Worm (Caenorhabditis elegans) whole organism, L4 larva: ENCODE results near the gene F28H7.2.
A peak's percentile ranks its signal among the peaks of the same experiment; 100 is the strongest.

Source experiments
- F10B5.3 ChIP-seq: sonication (generic microtip); optimal IDR thresholded peaks from 2 replicates; lab custom pipeline; 2016; ENCODE audit warnings: mild to moderate bottlenecking, missing genetic modification characterization, missing compliant biosample characterization
- F37D6.2 ChIP-seq: sonication (generic microtip); optimal IDR thresholded peaks from 2 replicates; lab custom pipeline; 2016; ENCODE audit warnings: mild to moderate bottlenecking, missing genetic modification characterization, missing compliant biosample characterization
- F49E8.2 ChIP-seq: sonication (generic microtip); optimal IDR thresholded peaks from 2 replicates; lab custom pipeline; 2016; ENCODE audit warnings: missing compliant biosample characterization, mild to moderate bottlenecking, missing genetic modification characterization, borderline replicate concordance
- T20F7.1 ChIP-seq: fragments of 200-800 bp; sonication (Bioruptor generic); optimal IDR thresholded peaks from 2 replicates; lab custom pipeline; 2018; ENCODE audit warnings: mild to moderate bottlenecking, missing genetic modification characterization, missing compliant biosample characterization
- T26A8.4 ChIP-seq: fragments of 200-800 bp; sonication (Bioruptor generic); IDR thresholded peaks from 2 replicates; pipeline ENCODE4 v1.3.6; 2022; ENCODE audit warnings: missing genetic modification characterization, missing compliant biosample characterization
- aha-1 ChIP-seq: fragments of 150-350 bp; peaks from one replicate; lab custom pipeline; 2014; ENCODE audit warnings: missing biosample characterization, missing genetic modification characterization
- aly-2 ChIP-seq: sonication (generic microtip); optimal IDR thresholded peaks from 2 replicates; lab custom pipeline; 2018; ENCODE audit warnings: missing biosample characterization, missing genetic modification characterization
- ceh-20 ChIP-seq: fragments of 200-800 bp; sonication (Bioruptor generic); IDR thresholded peaks from 2 replicates; pipeline ENCODE4 v1.3.6; 2022; ENCODE audit warnings: missing genetic modification reagents, missing genetic modification characterization, missing compliant biosample characterization
- ceh-62 ChIP-seq: sonication (generic microtip); optimal IDR thresholded peaks from 2 replicates; lab custom pipeline; 2017; ENCODE audit warnings: missing biosample characterization, missing genetic modification characterization
- ctbp-1 ChIP-seq: fragments of 200-800 bp; sonication (Bioruptor generic); IDR thresholded peaks from 2 replicates; pipeline ENCODE4 v1.3.6; 2022; ENCODE audit warnings: missing genetic modification reagents, missing genetic modification characterization, missing compliant biosample characterization
- dmd-6 ChIP-seq: fragments of 200-800 bp; sonication (Bioruptor generic); IDR thresholded peaks from 2 replicates; pipeline ENCODE4 v1.3.6; 2022; ENCODE audit warnings: missing genetic modification reagents, missing genetic modification characterization, missing compliant biosample characterization
- dpl-1 ChIP-seq: fragments of 150-350 bp; optimal IDR thresholded peaks from 2 replicates; lab custom pipeline; 2014; ENCODE audit warnings: missing biosample characterization, missing genetic modification reagents, missing genetic modification characterization
- dve-1 ChIP-seq: sonication (generic microtip); optimal IDR thresholded peaks from 2 replicates; lab custom pipeline; 2017; ENCODE audit warnings: antibody characterized with exemption, mild to moderate bottlenecking, missing genetic modification characterization, missing compliant biosample characterization; ENCODE audit not compliant: insufficient read depth
- egl-43 ChIP-seq: fragments of 200-800 bp; sonication (Bioruptor generic); IDR thresholded peaks from 2 replicates; pipeline ENCODE4 v1.3.6; 2022; ENCODE audit warnings: missing genetic modification reagents, missing genetic modification characterization, missing compliant biosample characterization
- fkh-10 ChIP-seq: fragments of 150-350 bp; optimal IDR thresholded peaks from 2 replicates; lab custom pipeline; 2014; ENCODE audit warnings: missing biosample characterization, missing genetic modification reagents, missing genetic modification characterization
- hif-1 ChIP-seq, 2 experiments: sonication (generic microtip); optimal IDR thresholded peaks; 2 replicates each; lab custom pipeline; 2016 to 2017; ENCODE audit warnings: missing compliant biosample characterization in 2 of 2, missing genetic modification characterization in 2 of 2, missing genetic modification reagents in 2 of 2, missing genotype in 2 of 2, mild to moderate bottlenecking in 1 of 2
- hlh-11 ChIP-seq: fragments of 200-800 bp; sonication (Bioruptor generic); optimal IDR thresholded peaks from 2 replicates; lab custom pipeline; 2018; ENCODE audit warnings: mild to moderate bottlenecking, missing genetic modification characterization, missing compliant biosample characterization
- lin-1 ChIP-seq: fragments of 200-800 bp; sonication (Bioruptor generic); IDR thresholded peaks from 2 replicates; pipeline ENCODE4 v1.3.6; 2022; ENCODE audit warnings: missing genetic modification reagents, missing genetic modification characterization, missing compliant biosample characterization
- lin-15B ChIP-seq: fragments of 150-350 bp; sonication (generic microtip); optimal IDR thresholded peaks from 3 replicates; lab custom pipeline; 2014; ENCODE audit warnings: missing biosample characterization, missing genetic modification characterization
- lsy-2 ChIP-seq, 2 experiments: fragments of 150-350 bp in 1 of 2; sonication (generic microtip) in 1 of 2; optimal IDR thresholded peaks; 2 replicates each; lab custom pipeline; 2014 to 2017; ENCODE audit warnings: missing biosample characterization in 2 of 2, missing genetic modification characterization in 2 of 2
- madf-5 ChIP-seq, 2 experiments: fragments of 200-800 bp; sonication (Bioruptor generic); IDR thresholded peaks; 2 replicates each; pipeline ENCODE4 v1.3.6; 2022; ENCODE audit warnings: missing compliant biosample characterization in 2 of 2, missing genetic modification characterization in 2 of 2
- mep-1 ChIP-seq: fragments of 150-350 bp; sonication (generic microtip); optimal IDR thresholded peaks from 3 replicates; lab custom pipeline; 2014; ENCODE audit warnings: missing biosample characterization, missing genetic modification characterization
- mxl-3 ChIP-seq: fragments of 200-800 bp; sonication (Bioruptor generic); optimal IDR thresholded peaks from 2 replicates; lab custom pipeline; 2018; ENCODE audit warnings: mild to moderate bottlenecking, missing genetic modification characterization, missing compliant biosample characterization
- nhr-10 ChIP-seq: fragments of 150-350 bp; optimal IDR thresholded peaks from 2 replicates; lab custom pipeline; 2014; ENCODE audit warnings: missing biosample characterization, missing genetic modification characterization
- nhr-28 ChIP-seq: fragments of 150-350 bp; optimal IDR thresholded peaks from 2 replicates; lab custom pipeline; 2014; ENCODE audit warnings: missing biosample characterization, missing genetic modification characterization
- nhr-41 ChIP-seq: fragments of 200-800 bp; sonication (Bioruptor generic); IDR thresholded peaks from 2 replicates; pipeline ENCODE4 v1.3.6; 2022; ENCODE audit warnings: missing genetic modification reagents, missing genetic modification characterization, missing compliant biosample characterization
- nhr-48 ChIP-seq: sonication (generic microtip); optimal IDR thresholded peaks from 2 replicates; lab custom pipeline; 2016; ENCODE audit warnings: mild to moderate bottlenecking, missing genetic modification characterization, missing compliant biosample characterization
- nhr-77 ChIP-seq: fragments of 150-350 bp; optimal IDR thresholded peaks from 2 replicates; lab custom pipeline; 2014; ENCODE audit warnings: missing biosample characterization, missing genetic modification characterization
- pha-4 ChIP-seq, 2 experiments: fragments of 150-350 bp in 1 of 2; fragments of 200-800 bp in 1 of 2; sonication (Bioruptor generic) in 1 of 2; IDR thresholded peaks in 1 of 2; optimal IDR thresholded peaks in 1 of 2; 2 replicates each; pipeline versions ENCODE4 v1.3.6 to Lab custom; 2014 to 2022; ENCODE audit warnings: missing genetic modification characterization in 2 of 2, missing genetic modification reagents in 2 of 2, missing biosample characterization in 1 of 2, missing compliant biosample characterization in 1 of 2
- php-3 ChIP-seq: fragments of 200-800 bp; sonication (Bioruptor generic); IDR thresholded peaks from 2 replicates; pipeline ENCODE4 v1.3.6; 2022; ENCODE audit warnings: missing genetic modification reagents, missing genetic modification characterization, missing compliant biosample characterization
- rbr-2 ChIP-seq: sonication (generic microtip); optimal IDR thresholded peaks from 2 replicates; lab custom pipeline; 2016; ENCODE audit warnings: missing genotype, missing genetic modification characterization, missing compliant biosample characterization
- skn-1 ChIP-seq: fragments of 150-350 bp; optimal IDR thresholded peaks from 2 replicates; lab custom pipeline; 2014; ENCODE audit warnings: missing biosample characterization, missing genetic modification characterization
- snpc-1.2 ChIP-seq: fragments of 200-800 bp; sonication (Bioruptor generic); IDR thresholded peaks from 2 replicates; pipeline ENCODE4 v1.3.6; 2022; ENCODE audit warnings: missing genetic modification reagents, missing genetic modification characterization, missing compliant biosample characterization
- spr-3 ChIP-seq: fragments of 200-800 bp; sonication (Bioruptor generic); optimal IDR thresholded peaks from 2 replicates; lab custom pipeline; 2018; ENCODE audit warnings: mild to moderate bottlenecking, missing genetic modification characterization, missing compliant biosample characterization
- unc-39 ChIP-seq: sonication (generic microtip); optimal IDR thresholded peaks from 2 replicates; lab custom pipeline; 2017; ENCODE audit warnings: missing biosample characterization, missing genetic modification characterization
- unc-62 ChIP-seq, 3 experiments: fragments of 150-350 bp in 1 of 3; sonication (generic microtip); optimal IDR thresholded peaks in 2 of 3; peaks in 1 of 3; 1 replicate in 1 of 3; 2 replicates in 2 of 3; lab custom pipeline; 2014 to 2017; ENCODE audit warnings: missing biosample characterization in 3 of 3, missing genetic modification characterization in 3 of 3, missing genetic modification reagents in 3 of 3, missing genotype in 1 of 3
- zfp-3 ChIP-seq: fragments of 200-800 bp; sonication (Bioruptor generic); conservative IDR thresholded peaks from 2 replicates; pipeline ENCODE4 v1.3.6; 2022; ENCODE audit warnings: missing genetic modification reagents, missing genetic modification characterization, missing compliant biosample characterization
- zip-11 ChIP-seq: fragments of 200-800 bp; sonication (Bioruptor generic); IDR thresholded peaks from 2 replicates; pipeline ENCODE4 v1.3.6; 2022; ENCODE audit warnings: missing genetic modification characterization, missing compliant biosample characterization
- zip-2 ChIP-seq: fragments of 150-350 bp; optimal IDR thresholded peaks from 2 replicates; lab custom pipeline; 2014; ENCODE audit warnings: missing biosample characterization, missing genetic modification characterization

Gene F28H7.2

ce11 chrV:10711829-10712607, 35.7 kb upstream of the F28H7.2 start (continued):
- TF ChIP-seq nhr-48 (tag; lab: Kevin White, UChicago), result no peak
- TF ChIP-seq zfp-3, result 0 out of 2 replicates have a peak, but pooled peaks have one; percentile 47
- no peak for TF ChIP-seq spr-3 (GFP tag; lab: Kevin White, UChicago)
- peak; percentile 21; the same call in 1 of the 2 replicates for TF ChIP-seq T26A8.4
- TF ChIP-seq aha-1 (tag; lab: Kevin White, UChicago), result no peak
- peak; percentile 18 for TF ChIP-seq F37D6.2
- TF ChIP-seq hlh-11 (tag; lab: Kevin White, UChicago), result no peak
- no peak for TF ChIP-seq skn-1 (tag; lab: Kevin White, UChicago)
- 0 out of 2 replicates have a peak, but pooled peaks have one; percentile 23 for TF ChIP-seq zip-11 (GFP tag; lab: Robert Waterston, UW)
- TF ChIP-seq snpc-1.2 (GFP tag; lab: Robert Waterston, UW), result no peak
- TF ChIP-seq lin-15B (tag; lab: Kevin White, UChicago), result no peak
- no peak for TF ChIP-seq F10B5.3 (tag; lab: Kevin White, UChicago)
- no peak for TF ChIP-seq ceh-20 (GFP tag; lab: Robert Waterston, UW)
- TF ChIP-seq zip-2 (tag; lab: Kevin White, UChicago), result no peak
- peak in 1 of 2 experiments; percentile 98 for TF ChIP-seq unc-62 (GFP tag; optimal IDR thresholded peaks at IDR 0.05 in 1 of 2; lab: Kevin White, UChicago)
- no peak for TF ChIP-seq unc-62 (tag; optimal IDR thresholded peaks at IDR 0.05; lab: Kevin White, UChicago)
- no peak for TF ChIP-seq lin-1 (GFP tag; lab: Robert Waterston, UW)
- no peak for TF ChIP-seq php-3 (GFP tag; lab: Robert Waterston, UW)
- TF ChIP-seq dmd-6, result no peak
- peak in 1 of 2 experiments; percentile 12 for TF ChIP-seq hif-1 (tag; optimal IDR thresholded peaks at IDR 0.05; lab: Kevin White, UChicago)
- no peak for TF ChIP-seq madf-5 (GFP tag; IDR thresholded peaks at IDR 0.05; lab: Robert Waterston, UW)
- TF ChIP-seq dpl-1, result no peak
- no peak for TF ChIP-seq F49E8.2 (tag; lab: Kevin White, UChicago)
- TF ChIP-seq, all 104 proteins: peak for 16

- peak; percentile 7 for TF ChIP-seq dve-1 (tag; lab: Kevin White, UChicago)
- TF ChIP-seq unc-39 (tag; lab: Kevin White, UChicago), result no peak
- peak; percentile 40 for TF ChIP-seq mep-1 (tag; lab: Kevin White, UChicago)
- TF ChIP-seq dpl-1, result no peak
- peak; percentile 51; the same call in 1 of the 2 replicates for TF ChIP-seq pha-4 (GFP tag; IDR thresholded peaks at IDR 0.05; lab: Robert Waterston, UW)
- TF ChIP-seq pha-4 (tag; optimal IDR thresholded peaks at IDR 0.05; lab: Kevin White, UChicago), result no peak
- TF ChIP-seq nhr-28 (tag; lab: Kevin White, UChicago), result peak; percentile 3
- peak; percentile 28 for TF ChIP-seq nhr-77 (tag; lab: Kevin White, UChicago)
- peak in 1 of 2 experiments; percentile 66 for TF ChIP-seq unc-62 (GFP tag; optimal IDR thresholded peaks at IDR 0.05 in 1 of 2; lab: Kevin White, UChicago)
- TF ChIP-seq unc-62 (tag; optimal IDR thresholded peaks at IDR 0.05; lab: Kevin White, UChicago), result no peak
- 0 out of 2 replicates have a peak, but pooled peaks have one; percentile 6 for TF ChIP-seq zfp-3
- peak; percentile 30 for TF ChIP-seq aly-2 (tag; lab: Kevin White, UChicago)
- peak in 1 of 2 experiments; percentile 22 for TF ChIP-seq lsy-2 (tag; optimal IDR thresholded peaks at IDR 0.05; lab: Kevin White, UChicago)
- TF ChIP-seq T20F7.1 (GFP tag; lab: Kevin White, UChicago), result no peak
- peak; percentile 61 for TF ChIP-seq nhr-10 (tag; lab: Kevin White, UChicago)
Measured at ce11 chrV:10712608-10712900, 35.1 kb upstream of the F28H7.2 start.

- peak; percentile 41 for TF ChIP-seq dve-1 (tag; lab: Kevin White, UChicago)
- TF ChIP-seq hlh-11 (tag; lab: Kevin White, UChicago), result peak; percentile 24
- TF ChIP-seq unc-62 (GFP tag; optimal IDR thresholded peaks at IDR 0.05 in 1 of 2; lab: Kevin White, UChicago), result peak in 1 of 2 experiments; percentile 24
- no peak for TF ChIP-seq unc-62 (tag; optimal IDR thresholded peaks at IDR 0.05; lab: Kevin White, UChicago)
- TF ChIP-seq rbr-2 (tag; lab: Kevin White, UChicago), result no peak
- no peak for TF ChIP-seq F49E8.2 (tag; lab: Kevin White, UChicago)
- TF ChIP-seq egl-43 (GFP tag; lab: Robert Waterston, UW), result no peak
- peak; percentile 74 for TF ChIP-seq dmd-6
- TF ChIP-seq mxl-3 (GFP tag; lab: Kevin White, UChicago), result no peak
- TF ChIP-seq snpc-1.2 (GFP tag; lab: Robert Waterston, UW), result no peak
- TF ChIP-seq nhr-28 (tag; lab: Kevin White, UChicago), result peak; percentile 40
- TF ChIP-seq fkh-10 (GFP tag; lab: Kevin White, UChicago), result no peak
- no peak for TF ChIP-seq nhr-41 (GFP tag; lab: Robert Waterston, UW)
- no peak for TF ChIP-seq ctbp-1 (GFP tag; lab: Robert Waterston, UW)
- TF ChIP-seq hif-1 (tag; optimal IDR thresholded peaks at IDR 0.05; lab: Kevin White, UChicago), result no peak
- peak; percentile 11 for TF ChIP-seq aha-1 (tag; lab: Kevin White, UChicago)
- no peak for TF ChIP-seq ceh-62 (tag; lab: Kevin White, UChicago)
- TF ChIP-seq nhr-77 (tag; lab: Kevin White, UChicago), result no peak
Measured at ce11 chrV:10713704-10714239, 33.9 kb upstream of the F28H7.2 start.
